Fruit fly (Drosophila melanogaster) whole organism, embryonic: ENCODE results near the gene CG14154.

Experiments
- Ada2b ChIP-seq: fragments of 200-800 bp; sonication (Bioruptor generic); IDR thresholded peaks from 2 replicates; pipeline ENCODE4 v1.3.6; 2022; ENCODE audit warnings: missing biosample characterization, missing genetic modification characterization
- Blimp-1 ChIP-seq: fragments of 200-800 bp; sonication (Bioruptor generic); optimal IDR thresholded peaks from 3 replicates; lab custom pipeline; 2018; ENCODE audit warnings: missing biosample characterization, missing genetic modification characterization, mild to moderate bottlenecking, moderate library complexity, missing genetic modification reagents
- Bteb2 ChIP-seq: fragments of 200-800 bp; sonication (Bioruptor generic); optimal IDR thresholded peaks from 2 replicates; lab custom pipeline; 2016; ENCODE audit warnings: missing biosample characterization, missing genetic modification characterization
- CG10209 ChIP-seq: fragments of 200-800 bp; sonication (Bioruptor generic); optimal IDR thresholded peaks from 3 replicates; lab custom pipeline; 2017; ENCODE audit warnings: missing biosample characterization, mild to moderate bottlenecking, missing genetic modification characterization, missing genetic modification reagents
- CG10959 ChIP-seq: fragments of 200-800 bp; sonication (Bioruptor generic); IDR thresholded peaks from 2 replicates; pipeline ENCODE4 v1.3.6; 2022; ENCODE audit warnings: missing biosample characterization, missing genetic modification characterization
- CG11696 ChIP-seq: fragments of 200-800 bp; sonication (Bioruptor generic); IDR thresholded peaks from 2 replicates; pipeline ENCODE4 v1.3.6; 2022; ENCODE audit warnings: missing biosample characterization, missing genetic modification characterization
- CG14050 ChIP-seq: fragments of 200-800 bp; sonication (Bioruptor generic); IDR thresholded peaks from 3 replicates; pipeline ENCODE4 v1.3.6; 2022; ENCODE audit warnings: missing biosample characterization, missing genetic modification characterization
- CG17802 ChIP-seq: fragments of 200-800 bp; sonication (Bioruptor generic); optimal IDR thresholded peaks from 2 replicates; lab custom pipeline; 2018; ENCODE audit warnings: missing biosample characterization, mild to moderate bottlenecking, missing genetic modification characterization, moderate library complexity
- CG1792 ChIP-seq: fragments of 200-800 bp; sonication (Bioruptor generic); optimal IDR thresholded peaks from 2 replicates; lab custom pipeline; 2016; ENCODE audit warnings: missing biosample characterization, missing genetic modification characterization
- CG1832 ChIP-seq: fragments of 200-800 bp; sonication (Bioruptor generic); optimal IDR thresholded peaks from 2 replicates; lab custom pipeline; 2017; ENCODE audit warnings: missing biosample characterization, mild to moderate bottlenecking, missing genetic modification characterization, inconsistent platforms
- CG2202 ChIP-seq: fragments of 200-800 bp; sonication (Bioruptor generic); optimal IDR thresholded peaks from 2 replicates; lab custom pipeline; 2018; ENCODE audit warnings: missing biosample characterization, mild to moderate bottlenecking, missing genetic modification characterization
- CG2678 ChIP-seq: fragments of 200-800 bp; sonication (Bioruptor generic); optimal IDR thresholded peaks from 3 replicates; lab custom pipeline; 2019; ENCODE audit warnings: missing biosample characterization, mild to moderate bottlenecking, missing genetic modification characterization, moderate library complexity
- CG2875 ChIP-seq: fragments of 200-800 bp; sonication (Bioruptor generic); optimal IDR thresholded peaks from 2 replicates; lab custom pipeline; 2017; ENCODE audit warnings: missing biosample characterization, mild to moderate bottlenecking, missing genetic modification characterization, missing genetic modification reagents
- CG30431 ChIP-seq: fragments of 200-800 bp; sonication (Bioruptor generic); optimal IDR thresholded peaks from 2 replicates; lab custom pipeline; 2017; ENCODE audit warnings: missing biosample characterization, missing genetic modification characterization
- CG7786 ChIP-seq: fragments of 200-800 bp; sonication (Bioruptor generic); optimal IDR thresholded peaks from 2 replicates; lab custom pipeline; 2016; ENCODE audit warnings: missing biosample characterization, missing genetic modification characterization
- CG7839 ChIP-seq: fragments of 200-800 bp; sonication (Bioruptor generic); optimal IDR thresholded peaks from 3 replicates; lab custom pipeline; 2018; ENCODE audit warnings: missing biosample characterization, mild to moderate bottlenecking, missing genetic modification characterization, moderate library complexity
- CG8924 ChIP-seq: fragments of 200-800 bp; optimal IDR thresholded peaks from 3 replicates; lab custom pipeline; 2019; ENCODE audit warnings: missing biosample characterization, mild to moderate bottlenecking, missing genetic modification characterization, moderate library complexity
- CHES-1-like ChIP-seq: fragments of 200-800 bp; sonication (Bioruptor generic); optimal IDR thresholded peaks from 2 replicates; lab custom pipeline; 2016; ENCODE audit warnings: missing biosample characterization, missing genetic modification characterization
- CoRest ChIP-seq: fragments of 200-800 bp; sonication (Bioruptor generic); optimal IDR thresholded peaks from 3 replicates; lab custom pipeline; 2018; ENCODE audit warnings: missing biosample characterization, mild to moderate bottlenecking, missing genetic modification characterization, moderate library complexity
- D19A ChIP-seq: fragments of 200-800 bp; optimal IDR thresholded peaks from 3 replicates; lab custom pipeline; 2019; ENCODE audit warnings: missing biosample characterization, mild to moderate bottlenecking, missing genetic modification characterization, moderate library complexity
- HHEX ChIP-seq: fragments of 200-800 bp; sonication (Bioruptor generic); optimal IDR thresholded peaks from 3 replicates; lab custom pipeline; 2017; ENCODE audit warnings: missing biosample characterization, mild to moderate bottlenecking, missing genetic modification characterization, missing genetic modification reagents
- Hr51 ChIP-seq, 2 experiments: fragments of 200-800 bp; sonication (Bioruptor generic); optimal IDR thresholded peaks; 2 replicates in 1 of 2; 3 replicates in 1 of 2; lab custom pipeline; 2016 to 2018; ENCODE audit warnings: missing biosample characterization in 2 of 2, missing genetic modification characterization in 2 of 2, mild to moderate bottlenecking in 1 of 2, moderate library complexity in 1 of 2
- Jarid2 ChIP-seq: fragments of 200-800 bp; sonication (Bioruptor generic); optimal IDR thresholded peaks from 3 replicates; lab custom pipeline; 2017; ENCODE audit warnings: mild to moderate bottlenecking, missing biosample characterization, missing genetic modification reagents, missing genetic modification characterization
- MBD-R2 ChIP-seq: fragments of 200-800 bp; sonication (Bioruptor generic); IDR thresholded peaks from 2 replicates; pipeline ENCODE4 v1.3.6; 2022; ENCODE audit warnings: missing biosample characterization, missing genetic modification characterization
- Mad ChIP-seq: fragments of 200-800 bp; sonication (Bioruptor generic); optimal IDR thresholded peaks from 2 replicates; lab custom pipeline; 2016; ENCODE audit warnings: missing biosample characterization, missing genetic modification characterization
- Meics ChIP-seq: fragments of 200-800 bp; sonication (Bioruptor generic); optimal IDR thresholded peaks from 2 replicates; lab custom pipeline; 2017; ENCODE audit warnings: missing biosample characterization, mild to moderate bottlenecking, missing genetic modification characterization
- Myb ChIP-seq: fragments of 200-800 bp; sonication (Bioruptor generic); optimal IDR thresholded peaks from 2 replicates; lab custom pipeline; 2016; ENCODE audit warnings: missing biosample characterization, missing genetic modification characterization
- Nf-YB ChIP-seq: fragments of 200-800 bp; sonication (Bioruptor generic); optimal IDR thresholded peaks from 3 replicates; lab custom pipeline; 2019; ENCODE audit warnings: missing biosample characterization, mild to moderate bottlenecking, missing genetic modification characterization, moderate library complexity
- Poxn ChIP-seq: fragments of 200-800 bp; sonication (Bioruptor generic); IDR thresholded peaks from 2 replicates; pipeline ENCODE4 v1.3.6; 2022; ENCODE audit warnings: missing biosample characterization, missing genetic modification characterization
- Taf1 ChIP-seq: fragments of 200-800 bp; sonication (Bioruptor generic); IDR thresholded peaks from 2 replicates; pipeline ENCODE4 v1.3.6; 2022; ENCODE audit warnings: missing biosample characterization, missing genetic modification characterization
- Vsx1 ChIP-seq: fragments of 200-800 bp; sonication (Bioruptor generic); optimal IDR thresholded peaks from 2 replicates; lab custom pipeline; 2017; ENCODE audit warnings: missing biosample characterization, mild to moderate bottlenecking, missing genetic modification characterization, missing genetic modification reagents
- ab ChIP-seq: fragments of 200-800 bp; sonication (Bioruptor generic); optimal IDR thresholded peaks from 2 replicates; lab custom pipeline; 2016; ENCODE audit warnings: missing biosample characterization, missing genetic modification characterization
- da ChIP-seq: fragments of 200-800 bp; sonication (Bioruptor generic); optimal IDR thresholded peaks from 2 replicates; lab custom pipeline; 2016; ENCODE audit warnings: missing biosample characterization, missing genetic modification characterization
- danr ChIP-seq: fragments of 200-800 bp; sonication (Bioruptor generic); IDR thresholded peaks from 2 replicates; pipeline ENCODE4 v1.3.6; 2022; ENCODE audit warnings: missing biosample characterization, missing genetic modification characterization
- emc ChIP-seq: fragments of 200-800 bp; sonication (Bioruptor generic); optimal IDR thresholded peaks from 2 replicates; lab custom pipeline; 2016; ENCODE audit warnings: missing biosample characterization, missing genetic modification characterization
- eyg ChIP-seq: fragments of 200-800 bp; sonication (Bioruptor generic); optimal IDR thresholded peaks from 3 replicates; lab custom pipeline; 2016; ENCODE audit warnings: missing biosample characterization, missing genetic modification characterization
- jigr1 ChIP-seq: fragments of 200-800 bp; sonication (Bioruptor generic); IDR thresholded peaks from 3 replicates; pipeline ENCODE4 v1.3.6; 2022; ENCODE audit warnings: missing biosample characterization, missing genetic modification characterization
- lilli ChIP-seq: fragments of 200-800 bp; sonication (Bioruptor generic); optimal IDR thresholded peaks from 3 replicates; lab custom pipeline; 2016; ENCODE audit warnings: missing biosample characterization, missing genetic modification characterization
- mam ChIP-seq: fragments of 200-800 bp; sonication (Bioruptor generic); optimal IDR thresholded peaks from 3 replicates; lab custom pipeline; 2016; ENCODE audit warnings: missing biosample characterization, missing genetic modification characterization
- nmo ChIP-seq: fragments of 200-800 bp; sonication (Bioruptor generic); optimal IDR thresholded peaks from 2 replicates; lab custom pipeline; 2018; ENCODE audit warnings: missing biosample characterization, mild to moderate bottlenecking, missing genetic modification characterization, moderate library complexity
- pfk ChIP-seq: fragments of 200-800 bp; sonication (Bioruptor generic); optimal IDR thresholded peaks from 2 replicates; lab custom pipeline; 2018; ENCODE audit warnings: missing biosample characterization, mild to moderate bottlenecking, missing genetic modification characterization, moderate library complexity
- prd ChIP-seq, 3 experiments: fragments of >200 bp in 2 of 3; fragments of 200-800 bp in 1 of 3; sonication (Bioruptor generic) in 1 of 3; optimal IDR thresholded peaks in 2 of 3; IDR thresholded peaks in 1 of 3; 2 replicates in 2 of 3; 3 replicates in 1 of 3; pipeline versions ENCODE4 v1.3.6 to Lab custom; 2017 to 2022; ENCODE audit warnings: missing biosample characterization in 1 of 3, missing genetic modification characterization in 1 of 3
- run ChIP-seq: fragments of 200-800 bp; sonication (Bioruptor generic); optimal IDR thresholded peaks from 3 replicates; lab custom pipeline; 2018; ENCODE audit warnings: missing biosample characterization, mild to moderate bottlenecking, missing genetic modification characterization
- seq ChIP-seq: fragments of 200-800 bp; sonication (Bioruptor generic); IDR thresholded peaks from 2 replicates; pipeline ENCODE4 v1.3.6; 2022; ENCODE audit warnings: missing biosample characterization, missing genetic modification characterization
- ssp ChIP-seq: fragments of 200-800 bp; sonication (Bioruptor generic); IDR thresholded peaks from 2 replicates; pipeline ENCODE4 v1.3.6; 2022; ENCODE audit warnings: missing biosample characterization, missing genetic modification characterization
- tin ChIP-seq: fragments of 200-800 bp; sonication (Bioruptor generic); optimal IDR thresholded peaks from 3 replicates; lab custom pipeline; 2016; ENCODE audit warnings: missing biosample characterization, missing genetic modification characterization
- trem ChIP-seq: fragments of 200-800 bp; optimal IDR thresholded peaks from 3 replicates; lab custom pipeline; 2019; ENCODE audit warnings: missing biosample characterization, mild to moderate bottlenecking, missing genetic modification characterization, moderate library complexity
- unpg ChIP-seq: fragments of 200-800 bp; sonication (Bioruptor generic); optimal IDR thresholded peaks from 3 replicates; lab custom pipeline; 2018; ENCODE audit warnings: missing biosample characterization, mild to moderate bottlenecking, missing genetic modification characterization, moderate library complexity
- usp ChIP-seq: fragments of >200 bp; optimal IDR thresholded peaks from 2 replicates; lab custom pipeline; 2017; ENCODE audit warnings: missing biosample characterization, missing genetic modification characterization

Gene CG14154

DNA sequence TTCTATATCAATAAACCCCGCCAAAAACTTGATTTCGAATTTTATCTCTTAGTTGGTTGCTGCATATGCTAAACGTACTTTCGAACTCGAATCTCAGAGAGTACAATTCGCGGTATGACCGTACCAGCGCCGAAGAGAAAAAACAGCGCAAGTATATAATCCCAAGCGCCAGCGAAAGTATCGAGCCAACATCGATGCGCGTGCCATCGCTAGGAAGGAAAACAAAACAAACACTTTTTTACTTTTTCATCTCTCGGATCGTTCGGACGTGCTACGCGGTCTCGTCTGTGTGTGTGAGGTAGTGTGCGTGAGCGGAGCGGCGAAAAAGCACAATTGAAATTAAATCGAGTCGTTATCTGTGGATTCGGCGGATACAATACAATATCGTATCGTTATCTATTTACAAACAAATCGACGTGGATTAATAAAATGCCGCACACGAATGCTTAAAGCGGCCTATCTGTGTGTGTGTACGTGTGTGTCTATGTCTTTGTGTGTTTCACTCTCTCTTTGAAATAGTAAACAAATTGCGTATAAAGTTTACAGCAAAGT lies 22.9 kb downstream of the CG14154 start, which contains the start of gene simj (continued):
- TF ChIP-seq da (GFP tag; lab: Kevin White, UChicago) (no peak), danr (GFP tag; lab: Robert Waterston, UW) (no peak), HHEX (GFP tag; lab: Kevin White, UChicago) (peak; percentile 39), jigr1 (GFP tag; lab: Robert Waterston, UW) (no peak), CG2202 (tag; lab: Kevin White, UChicago) (peak; percentile 35), CG1832 (GFP tag; lab: Kevin White, UChicago) (no peak), prd (optimal IDR thresholded peaks at IDR 0.05; lab: Kevin White, UChicago) (no peak), prd (GFP tag; IDR thresholded peaks at IDR 0.05; lab: Robert Waterston, UW) (0 out of 3 replicates have a peak, but pooled peaks have one; percentile 8), Nf-YB (peak; percentile 19), trem (tag; lab: Kevin White, UChicago) (peak; percentile 78), ssp (GFP tag; lab: Robert Waterston, UW) (no peak), pfk (peak; percentile 41), CHES-1-like (peak; percentile 83), CG14050 (no peak), CG7839 (tag; lab: Kevin White, UChicago) (peak; percentile 11), run (peak; percentile 45), usp (GFP tag; lab: Kevin White, UChicago) (no peak), Hr51 (GFP tag; optimal IDR thresholded peaks at IDR 0.05; lab: Kevin White, UChicago) (peak; percentile 10 to 39), Vsx1 (no peak), Taf1 (GFP tag; lab: Robert Waterston, UW) (no peak; the same call in 1 of the 2 replicates), nmo (peak; percentile 60), CG17802 (no peak), unpg (GFP tag; lab: Kevin White, UChicago) (peak; percentile 52), CG11696 (GFP tag; lab: Robert Waterston, UW) (peak; percentile 37; the same call in 1 of the 2 replicates), CG2875 (GFP tag; lab: Kevin White, UChicago) (peak; percentile 17), Poxn (no peak), CG1792 (GFP tag; lab: Kevin White, UChicago) (no peak), CG10209 (GFP tag; lab: Kevin White, UChicago) (peak; percentile 51), D19A (tag; lab: Kevin White, UChicago) (peak; percentile 48), seq (GFP tag; lab: Robert Waterston, UW) (no peak), Mad (peak; percentile 20), CG8924 (tag; lab: Kevin White, UChicago) (peak; percentile 81), Myb (GFP tag; lab: Kevin White, UChicago) (peak; percentile 50), eyg (GFP tag; lab: Kevin White, UChicago) (peak; percentile 28), CG2678 (peak; percentile 44), CG7786 (peak; percentile 48), tin (GFP tag; lab: Kevin White, UChicago) (peak; percentile 26), CG10959 (GFP tag; lab: Robert Waterston, UW) (peak; percentile 29; the same call in 1 of the 2 replicates), Ada2b (no peak), lilli (peak; percentile 66), MBD-R2 (GFP tag; lab: Robert Waterston, UW) (peak; percentile 55; the same call in 1 of the 2 replicates), CG30431 (GFP tag; lab: Kevin White, UChicago) (no peak), mam (GFP tag; lab: Kevin White, UChicago) (peak; percentile 40), emc (no peak), CoRest (tag; lab: Kevin White, UChicago) (peak; percentile 38), Meics (GFP tag; lab: Kevin White, UChicago) (peak; percentile 51), Bteb2 (GFP tag; lab: Kevin White, UChicago) (peak; percentile 34), ab (GFP tag; lab: Kevin White, UChicago) (no peak), Blimp-1 (GFP tag; lab: Kevin White, UChicago) (peak; percentile 26), Jarid2 (GFP tag; lab: Kevin White, UChicago) (peak; percentile 88)
